Fruit fly (Drosophila melanogaster) whole organism, embryonic: ENCODE data around the gene Mipp2.

Experiments used
- B-H1 ChIP-seq: fragments of 200-800 bp; sonication (Bioruptor generic); IDR thresholded peaks from 3 replicates; pipeline ENCODE4 v1.3.6; 2022; ENCODE audit warnings: missing biosample characterization, missing genetic modification characterization
- CG10431 ChIP-seq: fragments of 200-800 bp; sonication (Bioruptor generic); optimal IDR thresholded peaks from 3 replicates; lab custom pipeline; 2018; ENCODE audit warnings: missing biosample characterization, mild to moderate bottlenecking, missing genetic modification characterization
- CG12236 ChIP-seq: fragments of 200-800 bp; sonication (Bioruptor generic); optimal IDR thresholded peaks from 2 replicates; lab custom pipeline; 2016; ENCODE audit warnings: missing biosample characterization, missing genetic modification characterization
- CG12659 ChIP-seq: fragments of 200-800 bp; sonication (Bioruptor generic); optimal IDR thresholded peaks from 3 replicates; lab custom pipeline; 2017; ENCODE audit warnings: mild to moderate bottlenecking, missing biosample characterization, missing genetic modification reagents, missing genetic modification characterization
- CG13624 ChIP-seq: fragments of 200-800 bp; sonication (Bioruptor generic); optimal IDR thresholded peaks from 2 replicates; lab custom pipeline; 2016; ENCODE audit warnings: missing biosample characterization, missing genetic modification characterization
- CG15601 ChIP-seq: fragments of 200-800 bp; sonication (Bioruptor generic); optimal IDR thresholded peaks from 3 replicates; lab custom pipeline; 2019; ENCODE audit warnings: missing biosample characterization, mild to moderate bottlenecking, missing genetic modification characterization, moderate library complexity
- CG17186 ChIP-seq: fragments of 200-800 bp; sonication (Bioruptor generic); optimal IDR thresholded peaks from 3 replicates; lab custom pipeline; 2017; ENCODE audit warnings: missing biosample characterization, missing genetic modification reagents, missing genetic modification characterization
- CG17912 ChIP-seq: fragments of 200-800 bp; sonication (Bioruptor generic); optimal IDR thresholded peaks from 2 replicates; lab custom pipeline; 2018; ENCODE audit warnings: missing biosample characterization, mild to moderate bottlenecking, missing genetic modification characterization
- CG30403 ChIP-seq: fragments of 200-800 bp; sonication (Bioruptor generic); optimal IDR thresholded peaks from 3 replicates; lab custom pipeline; 2016; ENCODE audit warnings: missing biosample characterization, missing genetic modification characterization
- CG32767 ChIP-seq: fragments of 200-800 bp; sonication (Bioruptor generic); IDR thresholded peaks from 2 replicates; pipeline ENCODE4 v1.3.6; 2022; ENCODE audit warnings: missing biosample characterization, missing genetic modification characterization
- CG4404 ChIP-seq: fragments of 200-800 bp; sonication (Bioruptor generic); IDR thresholded peaks from 2 replicates; pipeline ENCODE4 v1.3.6; 2022; ENCODE audit warnings: missing biosample characterization, missing genetic modification characterization
- CG6813 ChIP-seq: fragments of 200-800 bp; sonication (Bioruptor generic); optimal IDR thresholded peaks from 2 replicates; lab custom pipeline; 2017; ENCODE audit warnings: missing biosample characterization, missing genetic modification characterization, mild to moderate bottlenecking, moderate library complexity, missing genetic modification reagents
- CG7357 ChIP-seq: fragments of 200-800 bp; sonication (Bioruptor generic); IDR thresholded peaks from 3 replicates; pipeline ENCODE4 v1.3.6; 2022; ENCODE audit warnings: missing biosample characterization, missing genetic modification characterization
- CG7556 ChIP-seq: fragments of 200-800 bp; sonication (Bioruptor generic); optimal IDR thresholded peaks from 2 replicates; lab custom pipeline; 2017; ENCODE audit warnings: missing biosample characterization, mild to moderate bottlenecking, missing genetic modification characterization
- CG9609 ChIP-seq: fragments of 200-800 bp; sonication (Bioruptor generic); optimal IDR thresholded peaks from 3 replicates; lab custom pipeline; 2016; ENCODE audit warnings: missing biosample characterization, missing genetic modification characterization
- CG9727 ChIP-seq: fragments of 200-800 bp; sonication (Bioruptor generic); optimal IDR thresholded peaks from 3 replicates; lab custom pipeline; 2017; ENCODE audit warnings: missing biosample characterization, mild to moderate bottlenecking, missing genetic modification characterization
- Doc2 ChIP-seq: fragments of 200-800 bp; sonication (Bioruptor generic); IDR thresholded peaks from 2 replicates; pipeline ENCODE4 v1.3.6; 2022; ENCODE audit warnings: missing biosample characterization, missing genetic modification characterization
- ERR ChIP-seq: fragments of 200-800 bp; sonication (Bioruptor generic); optimal IDR thresholded peaks from 2 replicates; lab custom pipeline; 2016; ENCODE audit warnings: missing biosample characterization, missing genetic modification characterization
- HHEX ChIP-seq: fragments of 200-800 bp; sonication (Bioruptor generic); optimal IDR thresholded peaks from 3 replicates; lab custom pipeline; 2017; ENCODE audit warnings: missing biosample characterization, mild to moderate bottlenecking, missing genetic modification characterization, missing genetic modification reagents
- Hey ChIP-seq: fragments of 200-800 bp; sonication (Bioruptor generic); optimal IDR thresholded peaks from 3 replicates; lab custom pipeline; 2018; ENCODE audit warnings: missing biosample characterization, mild to moderate bottlenecking, missing genetic modification characterization
- MESR4 ChIP-seq: fragments of 200-800 bp; sonication (Bioruptor generic); optimal IDR thresholded peaks from 2 replicates; lab custom pipeline; 2018; ENCODE audit warnings: missing biosample characterization, mild to moderate bottlenecking, missing genetic modification characterization, moderate library complexity
- Med ChIP-seq: fragments of 200-800 bp; sonication (Bioruptor generic); peaks from one replicate; lab custom pipeline; 2016; ENCODE audit warnings: missing biosample characterization, missing genetic modification characterization, mild to moderate bottlenecking, inconsistent platforms, moderate library complexity
- NC2β ChIP-seq: fragments of 200-800 bp; sonication (Bioruptor generic); optimal IDR thresholded peaks from 2 replicates; lab custom pipeline; 2016; ENCODE audit warnings: missing biosample characterization, missing genetic modification characterization
- Nf-YC ChIP-seq: fragments of 200-800 bp; optimal IDR thresholded peaks from 3 replicates; lab custom pipeline; 2019; ENCODE audit warnings: missing biosample characterization, mild to moderate bottlenecking, missing genetic modification characterization, moderate library complexity
- NfI ChIP-seq: fragments of 200-800 bp; sonication (Bioruptor generic); optimal IDR thresholded peaks from 3 replicates; lab custom pipeline; 2018; ENCODE audit warnings: missing biosample characterization, mild to moderate bottlenecking, missing genetic modification characterization, moderate library complexity
- Optix ChIP-seq: fragments of 200-800 bp; sonication (Bioruptor generic); IDR thresholded peaks from 3 replicates; pipeline ENCODE4 v1.3.6; 2022; ENCODE audit warnings: missing biosample characterization, missing genetic modification characterization
- Rfx ChIP-seq: fragments of 200-800 bp; sonication (Bioruptor generic); IDR thresholded peaks from 2 replicates; pipeline ENCODE4 v1.3.6; 2022; ENCODE audit warnings: missing biosample characterization, missing genetic modification characterization
- Side ChIP-seq: fragments of 200-800 bp; sonication (Bioruptor generic); optimal IDR thresholded peaks from 2 replicates; lab custom pipeline; 2016; ENCODE audit warnings: missing biosample characterization, missing genetic modification characterization
- Sox100B ChIP-seq: fragments of 200-800 bp; sonication (Bioruptor generic); optimal IDR thresholded peaks from 3 replicates; lab custom pipeline; 2018; ENCODE audit warnings: missing biosample characterization, mild to moderate bottlenecking, missing genetic modification characterization
- Spps ChIP-seq: fragments of 200-800 bp; sonication (Bioruptor generic); optimal IDR thresholded peaks from 2 replicates; lab custom pipeline; 2018; ENCODE audit warnings: missing biosample characterization, mild to moderate bottlenecking, missing genetic modification characterization
- Sry-δ ChIP-seq: fragments of 200-800 bp; sonication (Bioruptor generic); optimal IDR thresholded peaks from 2 replicates; lab custom pipeline; 2016; ENCODE audit warnings: missing biosample characterization, missing genetic modification characterization
- ab ChIP-seq: fragments of 200-800 bp; sonication (Bioruptor generic); optimal IDR thresholded peaks from 2 replicates; lab custom pipeline; 2016; ENCODE audit warnings: missing biosample characterization, missing genetic modification characterization
- bsh ChIP-seq, 2 experiments: fragments of 200-800 bp; sonication (Bioruptor generic); optimal IDR thresholded peaks; 2 replicates each; lab custom pipeline; 2017 to 2018; ENCODE audit warnings: mild to moderate bottlenecking in 2 of 2, missing biosample characterization in 2 of 2, missing genetic modification characterization in 2 of 2, moderate library complexity in 1 of 2
- cad ChIP-seq: fragments of >200 bp; optimal IDR thresholded peaks from 2 replicates; lab custom pipeline; 2017; ENCODE audit warnings: missing biosample characterization, missing genetic modification characterization
- chif ChIP-seq, 2 experiments: fragments of 200-800 bp; sonication (Bioruptor generic); optimal IDR thresholded peaks; 3 replicates each; lab custom pipeline; 2016; ENCODE audit warnings: missing biosample characterization in 2 of 2, missing genetic modification characterization in 2 of 2
- chm ChIP-seq: fragments of 200-800 bp; sonication (Bioruptor generic); IDR thresholded peaks from 2 replicates; pipeline ENCODE4 v1.3.6; 2022; ENCODE audit warnings: missing biosample characterization, missing genetic modification characterization
- corto ChIP-seq: fragments of 200-800 bp; sonication (Bioruptor generic); optimal IDR thresholded peaks from 2 replicates; lab custom pipeline; 2016; ENCODE audit warnings: missing biosample characterization, mild to moderate bottlenecking, missing genetic modification characterization, moderate library complexity
- esg ChIP-seq: fragments of 200-800 bp; sonication (Bioruptor generic); conservative IDR thresholded peaks from 2 replicates; pipeline ENCODE4 v1.3.6; 2022; ENCODE audit warnings: missing biosample characterization, missing genetic modification characterization
- ewg ChIP-seq: fragments of 200-800 bp; sonication (Bioruptor generic); optimal IDR thresholded peaks from 3 replicates; lab custom pipeline; 2017; ENCODE audit warnings: mild to moderate bottlenecking, missing biosample characterization, missing genetic modification reagents, missing genetic modification characterization
- gcm ChIP-seq: fragments of 200-800 bp; sonication (Bioruptor generic); optimal IDR thresholded peaks from 2 replicates; lab custom pipeline; 2019; ENCODE audit warnings: missing biosample characterization, mild to moderate bottlenecking, missing genetic modification characterization, moderate library complexity
- gem ChIP-seq: fragments of 200-800 bp; sonication (Bioruptor generic); optimal IDR thresholded peaks from 2 replicates; lab custom pipeline; 2019; ENCODE audit warnings: missing biosample characterization, mild to moderate bottlenecking, missing genetic modification characterization, moderate library complexity
- gro ChIP-seq: fragments of 200-800 bp; sonication (Bioruptor generic); optimal IDR thresholded peaks from 2 replicates; lab custom pipeline; 2016; ENCODE audit warnings: missing biosample characterization, missing genetic modification characterization
- jumu ChIP-seq: fragments of 200-800 bp; sonication (Bioruptor generic); optimal IDR thresholded peaks from 3 replicates; lab custom pipeline; 2016; ENCODE audit warnings: missing biosample characterization, missing genetic modification characterization
- nerfin-1 ChIP-seq: fragments of 200-800 bp; sonication (Bioruptor generic); optimal IDR thresholded peaks from 3 replicates; lab custom pipeline; 2019; ENCODE audit warnings: missing biosample characterization, mild to moderate bottlenecking, missing genetic modification characterization, moderate library complexity
- otp ChIP-seq: fragments of 200-800 bp; sonication (Bioruptor generic); IDR thresholded peaks from 3 replicates; pipeline ENCODE4, ENCODE4 v1.3.6; 2022; ENCODE audit warnings: missing biosample characterization, missing genetic modification characterization
- ranshi ChIP-seq: fragments of 200-800 bp; sonication (Bioruptor generic); IDR thresholded peaks from 2 replicates; pipeline ENCODE4 v1.3.6; 2022; ENCODE audit warnings: missing biosample characterization, missing genetic modification characterization
- repo ChIP-seq: fragments of 200-800 bp; sonication (Bioruptor generic); optimal IDR thresholded peaks from 2 replicates; lab custom pipeline; 2016; ENCODE audit warnings: missing biosample characterization, missing genetic modification characterization
- row ChIP-seq: fragments of 200-800 bp; sonication (Bioruptor generic); IDR thresholded peaks from 3 replicates; pipeline ENCODE4 v1.3.6; 2022; ENCODE audit warnings: missing biosample characterization, missing genetic modification characterization
- schlank ChIP-seq: fragments of 200-800 bp; sonication (Bioruptor generic); optimal IDR thresholded peaks from 2 replicates; lab custom pipeline; 2018; ENCODE audit warnings: missing biosample characterization, mild to moderate bottlenecking, missing genetic modification characterization
- toy ChIP-seq: fragments of 200-800 bp; sonication (Bioruptor generic); IDR thresholded peaks from 2 replicates; pipeline ENCODE4 v1.3.6; 2022; ENCODE audit warnings: missing biosample characterization, missing genetic modification characterization

Gene Mipp2

DNA sequence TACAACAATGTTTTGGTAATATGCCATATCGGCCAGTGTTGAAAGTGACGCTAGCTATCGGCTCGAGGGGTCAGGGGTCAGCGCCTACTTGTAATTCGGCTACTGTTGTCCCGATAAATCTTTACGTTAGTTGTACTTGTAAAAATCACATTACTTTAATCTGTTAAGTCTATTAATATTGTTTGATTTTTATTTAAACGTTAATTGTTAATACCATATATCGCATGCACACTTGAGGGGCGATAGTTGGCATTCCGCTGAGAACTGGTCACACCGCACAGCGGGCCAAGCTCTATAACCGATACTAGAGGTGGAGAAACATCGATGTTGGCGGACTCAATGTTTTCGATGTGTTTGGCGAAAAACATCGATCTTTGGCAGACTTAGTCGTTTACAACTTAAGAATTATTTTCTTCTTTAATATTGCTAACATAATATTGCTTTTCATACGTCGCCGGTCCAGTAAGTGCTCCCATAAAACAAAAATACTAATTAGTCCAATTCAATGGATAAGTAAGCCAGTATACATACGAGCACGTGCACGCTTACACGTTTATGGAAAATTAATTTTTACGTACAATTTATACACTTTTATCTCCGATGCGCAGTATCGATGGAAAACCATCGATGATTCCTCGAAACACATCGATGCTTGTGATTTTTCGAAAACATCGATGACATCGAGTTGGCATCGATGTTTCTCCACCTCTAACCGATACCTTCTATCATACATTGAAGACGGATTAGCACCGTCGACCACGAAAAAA lies 53.9 kb downstream of the Mipp2 start, which contains the start of the genes rux and MCTS1 (continued):
- peak; percentile 44 for TF ChIP-seq MESR4 (GFP tag; lab: Kevin White, UChicago)
- TF ChIP-seq Sry-δ, result peak; percentile 89
- TF ChIP-seq cad (GFP tag; lab: Kevin White, UChicago), result no peak
- peak; percentile 39 for TF ChIP-seq CG9609 (GFP tag; lab: Kevin White, UChicago)
- peak; percentile 23 for TF ChIP-seq Nf-YC (tag; lab: Kevin White, UChicago)
- no peak for TF ChIP-seq Hey (tag; lab: Kevin White, UChicago)
- TF ChIP-seq CG7556 (GFP tag; lab: Kevin White, UChicago), result peak; percentile 6
- TF ChIP-seq gro, result no peak
- TF ChIP-seq NfI (GFP tag; lab: Kevin White, UChicago), result peak; percentile 2
- TF ChIP-seq HHEX (GFP tag; lab: Kevin White, UChicago), result no peak
- no peak for TF ChIP-seq otp (GFP tag; lab: Robert Waterston, UW)
- peak in 1 of 2 experiments; percentile 19 for TF ChIP-seq chif (GFP tag; optimal IDR thresholded peaks at IDR 0.05; lab: Kevin White, UChicago)
- TF ChIP-seq schlank (tag; lab: Kevin White, UChicago), result no peak
- no peak for TF ChIP-seq toy (GFP tag; lab: Robert Waterston, UW)
- peak; percentile 35 for TF ChIP-seq NC2β (GFP tag; lab: Kevin White, UChicago)
- no peak for TF ChIP-seq ab (GFP tag; lab: Kevin White, UChicago)
- TF ChIP-seq CG12659 (GFP tag; lab: Kevin White, UChicago), result peak; percentile 65
- TF ChIP-seq corto (GFP tag; lab: Kevin White, UChicago), result no peak
- TF ChIP-seq ewg (GFP tag; lab: Kevin White, UChicago), result no peak
- TF ChIP-seq nerfin-1 (tag; lab: Kevin White, UChicago), result no peak
- TF ChIP-seq jumu, result peak; percentile 15
- no peak for TF ChIP-seq Optix
- TF ChIP-seq CG4404 (GFP tag; lab: Robert Waterston, UW), result peak; percentile 37
- no peak for TF ChIP-seq chm (GFP tag; lab: Robert Waterston, UW)
- no peak for TF ChIP-seq Doc2 (GFP tag; lab: Robert Waterston, UW)
- TF ChIP-seq esg, result no peak
- TF ChIP-seq CG12236, result no peak
- no peak for TF ChIP-seq bsh (GFP tag; optimal IDR thresholded peaks at IDR 0.05; lab: Kevin White, UChicago)
- peak; percentile 8 for TF ChIP-seq Side (GFP tag; lab: Kevin White, UChicago)
- no peak for TF ChIP-seq Sox100B (GFP tag; lab: Kevin White, UChicago)
- no peak for TF ChIP-seq ERR (GFP tag; lab: Kevin White, UChicago)
- no peak for TF ChIP-seq CG7357 (GFP tag; lab: Robert Waterston, UW)
- peak; percentile 56 for TF ChIP-seq Rfx (GFP tag; lab: Robert Waterston, UW)
- no peak for TF ChIP-seq B-H1 (GFP tag; lab: Robert Waterston, UW)
- TF ChIP-seq CG13624 (GFP tag; lab: Kevin White, UChicago), result peak; percentile 3
- no peak for TF ChIP-seq gcm (GFP tag; lab: Kevin White, UChicago)
- TF ChIP-seq CG30403, result peak; percentile 64
- TF ChIP-seq CG17912, result no peak
- TF ChIP-seq ranshi (GFP tag; lab: Robert Waterston, UW), result peak; percentile 17; the same call in 1 of the 2 replicates
- TF ChIP-seq CG10431 (GFP tag; lab: Kevin White, UChicago), result no peak
- TF ChIP-seq gem, result peak; percentile 24
- TF ChIP-seq CG6813, result no peak
- TF ChIP-seq Med (GFP tag; lab: Kevin White, UChicago), result peak; percentile 87
- TF ChIP-seq CG32767 (GFP tag; lab: Robert Waterston, UW), result no peak
- no peak for TF ChIP-seq CG15601 (tag; lab: Kevin White, UChicago)
- no peak for TF ChIP-seq Spps (tag; lab: Kevin White, UChicago)
- peak; percentile 45 for TF ChIP-seq CG9727
- TF ChIP-seq row (GFP tag; lab: Robert Waterston, UW), result peak; percentile 87
- TF ChIP-seq repo, result no peak
- TF ChIP-seq CG17186 (GFP tag; lab: Kevin White, UChicago), result peak; percentile 42
